Fruit fly (Drosophila melanogaster): ENCODE data around the gene CG33928.

CG33928 gene

dm6 chr2L:17484174-17484573 is 47.8 kb upstream of the CG33928 start, which contains the start of the genes GCS2beta and CG5131 (continued):
- TF ChIP-seq disco-r (GFP tag; optimal IDR thresholded peaks at IDR 0.05) (peak; percentile 88), D19B (GFP tag; optimal IDR thresholded peaks at IDR 0.05) (peak; percentile 81), ranshi (GFP tag; IDR thresholded peaks at IDR 0.05) (peak; percentile 94), NK7.1 (GFP tag; optimal IDR thresholded peaks at IDR 0.05) (peak; percentile 84), sima (GFP tag; optimal IDR thresholded peaks at IDR 0.05) (peak; percentile 71), sim (GFP tag; IDR thresholded peaks at IDR 0.05) (peak; percentile 73), Hsf (GFP tag; optimal IDR thresholded peaks at IDR 0.05) (peak; percentile 96), schlank (tag; optimal IDR thresholded peaks at IDR 0.05) (peak; percentile 87), CG12769 (tag; optimal IDR thresholded peaks at IDR 0.05) (peak; percentile 98), E2f1 (GFP tag; IDR thresholded peaks at IDR 0.05) (peak; percentile 91), dan (GFP tag; IDR thresholded peaks at IDR 0.05) (0 out of 2 replicates have a peak, but pooled peaks have one; percentile 54), Blimp-1 (GFP tag; optimal IDR thresholded peaks at IDR 0.05) (peak; percentile 78), CG12219 (GFP tag; optimal IDR thresholded peaks at IDR 0.05) (peak; percentile 81), Sox102F (GFP tag; optimal IDR thresholded peaks at IDR 0.05) (peak; percentile 93), TFAM (GFP tag; optimal IDR thresholded peaks at IDR 0.05) (peak; percentile 51), ara (GFP tag; IDR thresholded peaks at IDR 0.05) (peak; percentile 84), CG2889 (GFP tag; IDR thresholded peaks at IDR 0.05) (peak; percentile 94), CG5180 (GFP tag; optimal IDR thresholded peaks at IDR 0.05) (peak; percentile 50), sna (GFP tag; IDR thresholded peaks at IDR 0.05; ENCODE audit: partially characterized antibody) (peak; percentile 92), CG5245 (GFP tag; optimal IDR thresholded peaks at IDR 0.05) (peak; percentile 89), exex (tag; optimal IDR thresholded peaks at IDR 0.05) (peak; percentile 54), Fer2 (tag; optimal IDR thresholded peaks at IDR 0.05) (peak; percentile 85), Aef1 (GFP tag; IDR thresholded peaks at IDR 0.05) (peak; percentile 94), CG7839 (tag; optimal IDR thresholded peaks at IDR 0.05) (peak; percentile 89), Hr78 (GFP tag; optimal IDR thresholded peaks at IDR 0.05) (peak in 1 of 2 experiments; percentile 21), CG6683 (GFP tag; optimal IDR thresholded peaks at IDR 0.05) (peak; percentile 78), CG15479 (GFP tag; optimal IDR thresholded peaks at IDR 0.05) (no peak), Adf1 (GFP tag; IDR thresholded peaks at IDR 0.05) (peak; percentile 74), Nf-YB (GFP tag; optimal IDR thresholded peaks at IDR 0.05) (peak; percentile 61), CG8478 (optimal IDR thresholded peaks at IDR 0.05) (no peak), CG8944 (GFP tag; optimal IDR thresholded peaks at IDR 0.05) (peak; percentile 97), HLH4C (GFP tag; IDR thresholded peaks at IDR 0.05; ENCODE audit: partially characterized antibody) (peak; percentile 88), jing (GFP tag; optimal IDR thresholded peaks at IDR 0.05) (peak; percentile 87), crol (GFP tag; IDR thresholded peaks at IDR 0.05) (peak; percentile 41; the same call in 1 of the 2 replicates), ken (GFP tag; IDR thresholded peaks at IDR 0.05) (peak; percentile 94), CG12299 (tag; optimal IDR thresholded peaks at IDR 0.05) (peak; percentile 59), E2f2 (GFP tag; IDR thresholded peaks at IDR 0.05) (peak; percentile 84), CG10274 (GFP tag; optimal IDR thresholded peaks at IDR 0.05) (peak; percentile 69), ham (GFP tag; IDR thresholded peaks at IDR 0.05) (peak; percentile 87), grau (tag; optimal IDR thresholded peaks at IDR 0.05) (peak; percentile 92), gfzf (GFP tag; optimal IDR thresholded peaks at IDR 0.05) (peak; percentile 49), HLH54F (GFP tag; optimal IDR thresholded peaks at IDR 0.05) (peak; percentile 98), HLH3B (GFP tag; IDR thresholded peaks at IDR 0.05) (peak; percentile 91), Vsx1 (GFP tag; optimal IDR thresholded peaks at IDR 0.05) (peak; percentile 33), esg (GFP tag; conservative IDR thresholded peaks at IDR 0.05) (peak; percentile 94), Doc3 (GFP tag; IDR thresholded peaks at IDR 0.05; ENCODE audit: partially characterized antibody) (peak; percentile 94), phol (tag; optimal IDR thresholded peaks at IDR 0.05) (peak; percentile 95), gem (tag; optimal IDR thresholded peaks at IDR 0.05) (peak; percentile 95), usp (GFP tag; optimal IDR thresholded peaks at IDR 0.05) (no peak), gt (GFP tag; IDR thresholded peaks at IDR 0.05) (peak; percentile 75), slp2 (GFP tag; optimal IDR thresholded peaks at IDR 0.05) (peak; percentile 94)
